Worm (Caenorhabditis elegans) whole organism, L1 larva: Measurements from ENCODE around the gene cth-1.

Source experiments
- C04F5.9 ChIP-seq: sonication (generic microtip); optimal IDR thresholded peaks from 2 replicates; lab custom pipeline; 2016; ENCODE audit warnings: missing genetic modification characterization, missing compliant biosample characterization
- F16B12.6 ChIP-seq: fragments of 150-350 bp; optimal IDR thresholded peaks from 2 replicates; lab custom pipeline; 2014; ENCODE audit warnings: missing biosample characterization, missing genetic modification characterization
- Y116A8C.19 ChIP-seq: sonication (generic microtip); optimal IDR thresholded peaks from 2 replicates; lab custom pipeline; 2016; ENCODE audit warnings: missing compliant biosample characterization, missing genetic modification characterization, borderline replicate concordance
- aha-1 ChIP-seq: fragments of 150-350 bp; optimal IDR thresholded peaks from 2 replicates; lab custom pipeline; 2014; ENCODE audit warnings: missing biosample characterization, missing genetic modification characterization
- ama-1 ChIP-seq: fragments of 150-350 bp; optimal IDR thresholded peaks from 2 replicates; lab custom pipeline; 2014
- blmp-1 ChIP-seq: fragments of 150-350 bp; optimal IDR thresholded peaks from 2 replicates; lab custom pipeline; 2014; ENCODE audit warnings: missing biosample characterization, missing genetic modification characterization
- ceh-63 ChIP-seq: fragments of 200-800 bp; sonication (Bioruptor generic); optimal IDR thresholded peaks from 2 replicates; lab custom pipeline; 2018; ENCODE audit warnings: mild to moderate bottlenecking, missing genetic modification characterization, missing compliant biosample characterization
- ceh-82 ChIP-seq, 3 experiments: fragments of 150-350 bp in 1 of 3; sonication (generic microtip) in 2 of 3; optimal IDR thresholded peaks; 2 replicates each; lab custom pipeline; 2014 to 2017; ENCODE audit warnings: missing biosample characterization in 3 of 3, missing genetic modification characterization in 3 of 3
- ceh-88 ChIP-seq: fragments of 200-800 bp; sonication (Bioruptor generic); IDR thresholded peaks from 2 replicates; pipeline ENCODE4 v1.3.6; 2022; ENCODE audit warnings: missing genetic modification characterization, missing compliant biosample characterization
- ces-1 ChIP-seq: fragments of 150-350 bp; optimal IDR thresholded peaks from 2 replicates; lab custom pipeline; 2014; ENCODE audit warnings: missing biosample characterization, missing genetic modification reagents, missing genetic modification characterization
- dpl-1 ChIP-seq, 3 experiments: fragments of 150-350 bp in 2 of 3; sonication (generic microtip) in 1 of 3; optimal IDR thresholded peaks; 2 replicates each; lab custom pipeline; 2014 to 2017; ENCODE audit warnings: missing biosample characterization in 3 of 3, missing genetic modification characterization in 3 of 3, missing genetic modification reagents in 3 of 3
- efl-1 ChIP-seq, 4 experiments: fragments of 150-350 bp; optimal IDR thresholded peaks in 3 of 4; peaks in 1 of 4; 1 replicate in 1 of 4; 2 replicates in 3 of 4; lab custom pipeline; 2014; ENCODE audit warnings: missing biosample characterization in 2 of 4, missing genetic modification characterization in 2 of 4, missing genetic modification reagents in 2 of 4
- efl-3 ChIP-seq: fragments of 200-800 bp; sonication (Bioruptor generic); optimal IDR thresholded peaks from 2 replicates; lab custom pipeline; 2018; ENCODE audit warnings: mild to moderate bottlenecking, missing genetic modification characterization, missing compliant biosample characterization
- egl-13 ChIP-seq: sonication (generic microtip); optimal IDR thresholded peaks from 2 replicates; lab custom pipeline; 2016; ENCODE audit warnings: missing genotype, missing genetic modification reagents, missing genetic modification characterization, missing compliant biosample characterization
- egl-27 ChIP-seq, 2 experiments: fragments of 150-350 bp in 1 of 2; sonication (generic microtip); optimal IDR thresholded peaks; 3 replicates each; lab custom pipeline; 2017 to 2018; ENCODE audit warnings: missing biosample characterization in 2 of 2, missing genetic modification characterization in 2 of 2, missing genetic modification reagents in 2 of 2
- elt-2 ChIP-seq: sonication (generic microtip); optimal IDR thresholded peaks from 2 replicates; lab custom pipeline; 2016; ENCODE audit warnings: missing genetic modification characterization, mild to moderate bottlenecking, inconsistent platforms, missing compliant biosample characterization, missing genetic modification reagents
- elt-3 ChIP-seq, 6 experiments: fragments of 150-350 bp in 1 of 6; sonication (generic microtip); optimal IDR thresholded peaks; 2 replicates each; lab custom pipeline; 2017 to 2018; ENCODE audit warnings: missing biosample characterization in 6 of 6, missing genetic modification characterization in 6 of 6, inconsistent platforms in 1 of 6
- fkh-4 ChIP-seq: sonication (generic microtip); optimal IDR thresholded peaks from 2 replicates; lab custom pipeline; 2016; ENCODE audit warnings: missing compliant biosample characterization, missing genetic modification characterization, borderline replicate concordance
- fkh-8 ChIP-seq: sonication (generic microtip); optimal IDR thresholded peaks from 2 replicates; lab custom pipeline; 2016; ENCODE audit warnings: mild to moderate bottlenecking, missing genetic modification characterization, missing compliant biosample characterization
- fos-1 ChIP-seq: fragments of 150-350 bp; optimal IDR thresholded peaks from 2 replicates; lab custom pipeline; 2014; ENCODE audit warnings: missing biosample characterization, missing genetic modification characterization
- grh-1 ChIP-seq: fragments of 200-800 bp; sonication (Bioruptor generic); IDR thresholded peaks from 2 replicates; pipeline ENCODE4 v1.3.6; 2022; ENCODE audit warnings: missing genetic modification reagents, missing genetic modification characterization, missing compliant biosample characterization
- hlh-4 ChIP-seq: sonication (generic microtip); optimal IDR thresholded peaks from 2 replicates; lab custom pipeline; 2016; ENCODE audit warnings: mild to moderate bottlenecking, missing genetic modification characterization, missing compliant biosample characterization
- hpl-2 ChIP-seq: fragments of 150-350 bp; optimal IDR thresholded peaks from 2 replicates; lab custom pipeline; 2014; ENCODE audit warnings: missing biosample characterization, missing genetic modification reagents, missing genetic modification characterization
- irx-1 ChIP-seq: sonication (generic microtip); optimal IDR thresholded peaks from 2 replicates; lab custom pipeline; 2016; ENCODE audit warnings: missing genetic modification characterization, missing compliant biosample characterization
- jun-1 ChIP-seq: fragments of 150-350 bp; optimal IDR thresholded peaks from 2 replicates; lab custom pipeline; 2014; ENCODE audit warnings: missing biosample characterization, missing genetic modification reagents, missing genetic modification characterization
- lin-13 ChIP-seq: fragments of 150-350 bp; optimal IDR thresholded peaks from 2 replicates; lab custom pipeline; 2014; ENCODE audit warnings: missing biosample characterization, missing genetic modification reagents, missing genetic modification characterization
- lin-14 ChIP-seq: fragments of 200-800 bp; sonication (Bioruptor generic); optimal IDR thresholded peaks from 2 replicates; lab custom pipeline; 2018; ENCODE audit warnings: mild to moderate bottlenecking, missing genetic modification characterization, moderate library complexity, missing compliant biosample characterization
- lin-15B ChIP-seq: fragments of 150-350 bp; sonication (generic microtip); optimal IDR thresholded peaks from 3 replicates; lab custom pipeline; 2014; ENCODE audit warnings: missing biosample characterization, missing genetic modification characterization
- lin-39 ChIP-seq: fragments of 150-350 bp; optimal IDR thresholded peaks from 2 replicates; lab custom pipeline; 2014; ENCODE audit warnings: missing biosample characterization, missing genetic modification reagents, missing genetic modification characterization
- lsy-2 ChIP-seq, 2 experiments: fragments of 150-350 bp; optimal IDR thresholded peaks; 2 replicates each; lab custom pipeline; 2014; ENCODE audit warnings: missing biosample characterization in 2 of 2, missing genetic modification characterization in 2 of 2
- mdl-1 ChIP-seq, 2 experiments: fragments of 150-350 bp; optimal IDR thresholded peaks; 2 replicates each; lab custom pipeline; 2014 to 2017; ENCODE audit warnings: missing biosample characterization in 2 of 2, missing genetic modification characterization in 2 of 2, inconsistent platforms in 1 of 2
- nhr-19 ChIP-seq: fragments of 200-800 bp; sonication (Bioruptor generic); conservative IDR thresholded peaks from 2 replicates; pipeline ENCODE4 v1.3.6; 2022; ENCODE audit warnings: missing genetic modification characterization, missing compliant biosample characterization
- nhr-20 ChIP-seq: sonication (generic microtip); optimal IDR thresholded peaks from 2 replicates; lab custom pipeline; 2016; ENCODE audit warnings: mild to moderate bottlenecking, missing genetic modification characterization, missing compliant biosample characterization
- nhr-237 ChIP-seq: fragments of 150-350 bp; optimal IDR thresholded peaks from 2 replicates; lab custom pipeline; 2014; ENCODE audit warnings: missing biosample characterization, missing genetic modification characterization
- nhr-47 ChIP-seq: sonication (generic microtip); optimal IDR thresholded peaks from 2 replicates; lab custom pipeline; 2016; ENCODE audit warnings: mild to moderate bottlenecking, missing genetic modification characterization, moderate library complexity, missing compliant biosample characterization
- nhr-71 ChIP-seq: sonication (generic microtip); optimal IDR thresholded peaks from 2 replicates; lab custom pipeline; 2016; ENCODE audit warnings: mild to moderate bottlenecking, missing genetic modification characterization, moderate library complexity, missing compliant biosample characterization
- nhr-85 ChIP-seq: sonication (generic microtip); peaks from one replicate; lab custom pipeline; 2016; ENCODE audit warnings: missing genetic modification characterization, inconsistent platforms, missing compliant biosample characterization
- rnt-1 ChIP-seq: sonication (generic microtip); optimal IDR thresholded peaks from 2 replicates; lab custom pipeline; 2016; ENCODE audit warnings: mild to moderate bottlenecking, missing genetic modification characterization, moderate library complexity, missing compliant biosample characterization
- snpc-4 ChIP-seq: fragments of 150-350 bp; optimal IDR thresholded peaks from 2 replicates; lab custom pipeline; 2014; ENCODE audit warnings: missing biosample characterization, missing genetic modification characterization
- snu-23 ChIP-seq: sonication (generic microtip); optimal IDR thresholded peaks from 2 replicates; lab custom pipeline; 2016; ENCODE audit warnings: missing genetic modification characterization, missing compliant biosample characterization
- sox-4 ChIP-seq: sonication (generic microtip); optimal IDR thresholded peaks from 2 replicates; lab custom pipeline; 2016; ENCODE audit warnings: missing genetic modification characterization, missing compliant biosample characterization
- sptf-1 ChIP-seq: fragments of 150-350 bp; optimal IDR thresholded peaks from 2 replicates; lab custom pipeline; 2014; ENCODE audit warnings: missing biosample characterization, missing genetic modification characterization
- swsn-7 ChIP-seq: sonication (generic microtip); optimal IDR thresholded peaks from 2 replicates; lab custom pipeline; 2016; ENCODE audit warnings: missing genetic modification characterization, missing compliant biosample characterization
- unc-130 ChIP-seq: fragments of 150-350 bp; optimal IDR thresholded peaks from 2 replicates; lab custom pipeline; 2017; ENCODE audit warnings: missing biosample characterization, missing genetic modification characterization, inconsistent platforms
- unc-30 ChIP-seq: sonication (generic microtip); optimal IDR thresholded peaks from 2 replicates; lab custom pipeline; 2017; ENCODE audit warnings: missing biosample characterization, missing genetic modification characterization
- unc-62 ChIP-seq: fragments of 150-350 bp; optimal IDR thresholded peaks from 2 replicates; lab custom pipeline; 2014; ENCODE audit warnings: missing biosample characterization, missing genetic modification reagents, missing genetic modification characterization
- unc-86 ChIP-seq: sonication (generic microtip); optimal IDR thresholded peaks from 2 replicates; lab custom pipeline; 2016; ENCODE audit warnings: missing genetic modification characterization, missing compliant biosample characterization
- unc-98 ChIP-seq: fragments of 200-800 bp; sonication (Bioruptor generic); IDR thresholded peaks from 2 replicates; pipeline ENCODE4 v1.3.6; 2022; ENCODE audit warnings: missing genetic modification characterization, missing compliant biosample characterization
- xbp-1 ChIP-seq: sonication (generic microtip); optimal IDR thresholded peaks from 2 replicates; lab custom pipeline; 2016; ENCODE audit warnings: missing genetic modification characterization, missing compliant biosample characterization
- zag-1 ChIP-seq: fragments of 150-350 bp; optimal IDR thresholded peaks from 2 replicates; lab custom pipeline; 2014; ENCODE audit warnings: missing biosample characterization, missing genetic modification characterization
- zip-4 ChIP-seq: fragments of 200-800 bp; sonication (Bioruptor generic); optimal IDR thresholded peaks from 2 replicates; lab custom pipeline; 2018; ENCODE audit warnings: mild to moderate bottlenecking, missing genetic modification characterization, moderate library complexity, missing compliant biosample characterization
- ztf-11 ChIP-seq, 2 experiments: sonication (generic microtip); optimal IDR thresholded peaks; 2 replicates each; lab custom pipeline; 2016 to 2017; ENCODE audit warnings: missing genetic modification characterization in 2 of 2, missing biosample characterization in 1 of 2, missing compliant biosample characterization in 1 of 2
- ztf-4 ChIP-seq: fragments of 150-350 bp; optimal IDR thresholded peaks from 2 replicates; lab custom pipeline; 2014; ENCODE audit warnings: missing biosample characterization, missing genetic modification characterization

cth-1 gene

DNA sequence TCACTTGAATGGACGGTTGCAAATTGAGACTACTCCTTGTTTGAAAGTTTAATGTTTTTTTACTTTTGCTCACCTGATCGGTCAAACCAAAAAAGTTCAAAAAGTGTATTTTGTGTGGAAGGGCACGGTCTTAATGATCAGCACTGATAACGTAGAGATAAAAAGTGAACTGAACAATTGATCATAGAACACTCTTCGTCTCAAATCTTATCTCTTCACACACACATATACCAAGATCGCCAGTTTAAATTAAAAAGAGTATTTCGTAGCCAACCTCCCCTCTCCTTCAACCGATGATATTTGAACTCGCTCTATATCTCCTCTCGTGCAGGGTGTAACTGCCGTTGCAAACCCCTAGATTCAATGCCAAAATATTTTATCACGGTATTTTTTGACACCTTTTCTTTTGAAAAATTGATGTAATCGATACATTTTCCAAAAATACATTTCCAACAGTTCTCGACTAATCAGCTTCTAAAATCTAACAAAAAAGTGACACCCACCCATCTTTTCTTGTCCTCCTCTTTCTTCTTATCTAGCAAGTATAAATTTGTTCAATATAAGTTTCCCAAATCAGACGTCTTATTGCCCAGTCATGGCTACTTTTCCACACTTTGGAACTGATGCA, at the start of gene cth-1:
cth-1 (plus strand) TSS at position 578 of the 628 bp plus-strand sequence.
- TF ChIP-seq unc-86 (tag; lab: Kevin White, UChicago) (no peak), aha-1 (no peak), nhr-85 (peak; percentile 72), C04F5.9 (no peak), grh-1 (GFP tag; lab: Robert Waterston, UW) (no peak), unc-98 (GFP tag; lab: Robert Waterston, UW) (no peak), mdl-1 (tag; optimal IDR thresholded peaks at IDR 0.05; lab: Kevin White, UChicago) (peak in 1 of 2 experiments; percentile 1), lsy-2 (tag; optimal IDR thresholded peaks at IDR 0.05; lab: Kevin White, UChicago) (no peak), fkh-8 (tag; lab: Kevin White, UChicago) (no peak), unc-30 (tag; lab: Kevin White, UChicago) (no peak), nhr-20 (tag; lab: Kevin White, UChicago) (peak; percentile 14), nhr-47 (tag; lab: Kevin White, UChicago) (no peak), lin-15B (no peak), ztf-4 (no peak), Y116A8C.19 (tag; lab: Kevin White, UChicago) (no peak), egl-13 (tag; lab: Kevin White, UChicago) (no peak), hpl-2 (GFP tag; lab: Kevin White, UChicago) (no peak), xbp-1 (tag; lab: Kevin White, UChicago) (no peak), ceh-63 (GFP tag; lab: Kevin White, UChicago) (no peak), ama-1 (no peak), ceh-82 (tag; optimal IDR thresholded peaks at IDR 0.05; lab: Kevin White, UChicago) (no peak), dpl-1 (GFP tag; optimal IDR thresholded peaks at IDR 0.05; lab: Kevin White, UChicago) (no peak), ceh-88 (GFP tag; lab: Robert Waterston, UW) (no peak), sox-4 (no peak), lin-39 (tag; lab: Kevin White, UChicago) (no peak), unc-130 (no peak), nhr-19 (no peak), efl-3 (GFP tag; lab: Kevin White, UChicago) (no peak), snpc-4 (tag; lab: Kevin White, UChicago) (no peak), zag-1 (tag; lab: Kevin White, UChicago) (no peak), irx-1 (tag; lab: Kevin White, UChicago) (no peak), zip-4 (GFP tag; lab: Kevin White, UChicago) (no peak), jun-1 (tag; lab: Kevin White, UChicago) (no peak), elt-2 (tag; lab: Kevin White, UChicago) (peak; percentile 49), egl-27 (tag; optimal IDR thresholded peaks at IDR 0.05; lab: Kevin White, UChicago) (no peak), nhr-71 (tag; lab: Kevin White, UChicago) (no peak), unc-62 (no peak), blmp-1 (no peak), elt-3 (tag; optimal IDR thresholded peaks at IDR 0.05; lab: Kevin White, UChicago) (peak in 3 of 6 experiments; percentile 38 to 67 (median 46)), fkh-4 (tag; lab: Kevin White, UChicago) (no peak), efl-1 (optimal IDR thresholded peaks at IDR 0.05; lab: Kevin White, UChicago) (no peak), efl-1 (GFP tag; optimal IDR thresholded peaks at IDR 0.05 in 1 of 2; lab: Kevin White, UChicago) (peak in 1 of 2 experiments; percentile 88), snu-23 (GFP tag; lab: Kevin White, UChicago) (no peak), ztf-11 (tag; optimal IDR thresholded peaks at IDR 0.05; lab: Kevin White, UChicago) (no peak), lin-14 (peak; percentile 14), sptf-1 (tag; lab: Kevin White, UChicago) (no peak), fos-1 (tag; lab: Kevin White, UChicago) (no peak), swsn-7 (no peak), hlh-4 (tag; lab: Kevin White, UChicago) (no peak), rnt-1 (tag; lab: Kevin White, UChicago) (no peak), nhr-237 (no peak), F16B12.6 (tag; lab: Kevin White, UChicago) (no peak), ces-1 (GFP tag; lab: Kevin White, UChicago) (no peak), lin-13 (GFP tag; lab: Kevin White, UChicago) (no peak)
